Worm (Caenorhabditis elegans) whole organism, early embryonic: ENCODE results near the gene kin-4.
"Not testable (repeated sequence)": the region's sequence is repeated elsewhere in the genome, so short reads cannot be mapped to it uniquely, and the experiment has no call there.

ENCODE experiments used
- B0310.2 ChIP-seq: sonication (generic microtip); optimal IDR thresholded peaks from 2 replicates; lab custom pipeline; 2016; ENCODE audit warnings: mild to moderate bottlenecking, missing genetic modification characterization, missing compliant biosample characterization
- F13C5.2 ChIP-seq: sonication (generic microtip); optimal IDR thresholded peaks from 2 replicates; lab custom pipeline; 2017; ENCODE audit warnings: mild to moderate bottlenecking, missing genetic modification characterization, inconsistent platforms, missing compliant biosample characterization
- aly-1 ChIP-seq: sonication (generic microtip); optimal IDR thresholded peaks from 2 replicates; lab custom pipeline; 2016; ENCODE audit warnings: missing genetic modification characterization, missing compliant biosample characterization
- ama-1 ChIP-seq: fragments of 150-350 bp; optimal IDR thresholded peaks from 2 replicates; lab custom pipeline; 2014
- ceh-13 ChIP-seq: fragments of 200-800 bp; sonication (Bioruptor generic); optimal IDR thresholded peaks from 2 replicates; lab custom pipeline; 2018; ENCODE audit warnings: mild to moderate bottlenecking, missing genetic modification characterization, missing compliant biosample characterization
- ceh-36 ChIP-seq: sonication (generic microtip); optimal IDR thresholded peaks from 2 replicates; lab custom pipeline; 2016; ENCODE audit warnings: missing genetic modification characterization, inconsistent platforms, missing compliant biosample characterization
- ets-7 ChIP-seq: sonication (generic microtip); optimal IDR thresholded peaks from 2 replicates; lab custom pipeline; 2016; ENCODE audit warnings: missing genotype, missing genetic modification characterization, missing compliant biosample characterization
- flt-1 ChIP-seq: fragments of 200-800 bp; sonication (Bioruptor generic); IDR thresholded peaks from 2 replicates; pipeline ENCODE4 v1.3.6; 2022; ENCODE audit warnings: missing genetic modification characterization, missing compliant biosample characterization
- hmbx-1 ChIP-seq: sonication (generic microtip); optimal IDR thresholded peaks from 2 replicates; lab custom pipeline; 2016; ENCODE audit warnings: mild to moderate bottlenecking, missing genetic modification characterization, missing compliant biosample characterization
- hmg-4 ChIP-seq: fragments of 200-800 bp; sonication (Bioruptor generic); optimal IDR thresholded peaks from 2 replicates; lab custom pipeline; 2018; ENCODE audit warnings: mild to moderate bottlenecking, missing genetic modification characterization, missing compliant biosample characterization
- hnd-1 ChIP-seq: sonication (generic microtip); optimal IDR thresholded peaks from 2 replicates; lab custom pipeline; 2016; ENCODE audit warnings: missing genetic modification characterization, missing compliant biosample characterization
- pes-1 ChIP-seq: fragments of 200-800 bp; sonication (Bioruptor generic); IDR thresholded peaks from 2 replicates; pipeline ENCODE4 v1.3.6; 2022; ENCODE audit warnings: missing genetic modification reagents, missing genetic modification characterization, missing compliant biosample characterization
- scrt-1 ChIP-seq: fragments of 200-800 bp; sonication (Bioruptor generic); IDR thresholded peaks from 2 replicates; pipeline ENCODE4 v1.3.6; 2022; ENCODE audit warnings: missing genetic modification characterization, missing compliant biosample characterization
- sea-1 ChIP-seq: fragments of 200-800 bp; sonication (Bioruptor generic); conservative IDR thresholded peaks from 2 replicates; pipeline ENCODE4 v1.3.6; 2022; ENCODE audit warnings: missing genetic modification characterization, missing compliant biosample characterization
- tbx-11 ChIP-seq: fragments of 200-800 bp; sonication (Bioruptor generic); IDR thresholded peaks from 2 replicates; pipeline ENCODE4 v1.3.6; 2022; ENCODE audit warnings: missing genetic modification characterization, missing compliant biosample characterization
- tbx-37 ChIP-seq: fragments of 200-800 bp; sonication (Bioruptor generic); conservative IDR thresholded peaks from 2 replicates; pipeline ENCODE4 v1.3.6; 2022; ENCODE audit warnings: missing genetic modification reagents, missing genetic modification characterization, missing compliant biosample characterization
- tra-4 ChIP-seq: sonication (generic microtip); optimal IDR thresholded peaks from 2 replicates; lab custom pipeline; 2017; ENCODE audit warnings: missing genetic modification characterization, missing compliant biosample characterization

The kin-4 gene

DNA sequence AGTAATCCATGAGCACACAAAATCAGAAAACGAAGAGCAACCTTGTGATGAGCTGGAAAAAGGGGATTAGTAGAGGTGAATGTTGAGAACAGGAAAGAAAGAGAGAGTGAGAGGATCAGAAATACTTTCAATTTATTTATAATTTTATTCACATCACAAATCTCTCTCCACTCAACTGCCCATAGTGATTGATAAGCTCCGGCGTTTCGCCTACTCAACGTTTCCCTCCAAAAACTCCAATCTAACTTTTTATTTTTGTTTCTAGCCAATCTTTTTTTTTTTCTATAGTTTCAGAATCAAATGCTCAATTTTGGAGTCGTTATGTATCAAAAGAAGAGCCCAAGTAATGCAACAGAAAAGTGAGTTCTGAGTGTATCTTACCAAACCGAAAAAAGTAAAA, at the start of gene kin-4:
Gene kin-4, plus strand, starts transcription at position 301 of the 400 bp plus-strand sequence.
- TF ChIP-seq hmbx-1 (tag; lab: Kevin White, UChicago) (no peak), F13C5.2 (tag; lab: Kevin White, UChicago) (no peak), ets-7 (tag; lab: Kevin White, UChicago) (no peak), hmg-4 (GFP tag; lab: Kevin White, UChicago) (no peak), pes-1 (GFP tag; lab: Robert Waterston, UW) (no peak), aly-1 (tag; lab: Kevin White, UChicago) (no peak), ama-1 (lab: Kevin White, UChicago) (no peak), ceh-13 (no peak), ceh-36 (tag; lab: Kevin White, UChicago) (no peak), scrt-1 (GFP tag; lab: Robert Waterston, UW) (no peak), hnd-1 (no peak), tra-4 (tag; lab: Kevin White, UChicago) (no peak), sea-1 (GFP tag; lab: Robert Waterston, UW) (no peak), tbx-37 (GFP tag; lab: Robert Waterston, UW) (no peak), tbx-11 (GFP tag; lab: Robert Waterston, UW) (no peak), flt-1 (GFP tag; lab: Robert Waterston, UW) (no peak), B0310.2 (tag; lab: Kevin White, UChicago) (no peak)

DNA sequence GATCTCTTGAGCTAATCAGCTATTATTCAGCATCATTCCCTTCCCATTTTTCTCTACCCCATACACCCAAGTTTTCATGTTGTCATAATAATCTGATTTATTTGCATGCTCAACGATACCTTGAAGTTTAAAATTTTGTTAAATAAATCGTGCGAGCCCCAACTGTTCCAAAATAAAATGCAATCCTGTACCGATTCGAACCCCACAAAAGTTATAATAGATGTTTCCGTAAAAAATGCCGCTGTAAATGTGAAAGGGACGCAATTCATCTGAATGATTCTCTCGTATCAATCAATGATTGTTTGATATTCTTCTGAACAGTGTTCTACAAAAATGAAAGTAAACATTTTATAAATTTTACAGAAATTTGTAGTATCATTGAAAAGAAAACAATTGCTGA, 48.1 kb upstream of the kin-4 start:
- TF ChIP-seq flt-1 (GFP tag; lab: Robert Waterston, UW), result no peak
- no peak for TF ChIP-seq hnd-1
- no peak for TF ChIP-seq tra-4 (tag; lab: Kevin White, UChicago)
- no peak for TF ChIP-seq tbx-11 (GFP tag; lab: Robert Waterston, UW)
- no peak for TF ChIP-seq ama-1 (lab: Kevin White, UChicago)
- TF ChIP-seq ets-7 (tag; lab: Kevin White, UChicago), result no peak
- TF ChIP-seq hmbx-1 (tag; lab: Kevin White, UChicago), result no peak
- TF ChIP-seq ceh-36 (tag; lab: Kevin White, UChicago), result no peak
- no peak for TF ChIP-seq F13C5.2 (tag; lab: Kevin White, UChicago)
- no peak for TF ChIP-seq tbx-37 (GFP tag; lab: Robert Waterston, UW)
- no peak for TF ChIP-seq B0310.2 (tag; lab: Kevin White, UChicago)
- no peak for TF ChIP-seq aly-1 (tag; lab: Kevin White, UChicago)
- TF ChIP-seq hmg-4 (GFP tag; lab: Kevin White, UChicago), result no peak
- TF ChIP-seq pes-1 (GFP tag; lab: Robert Waterston, UW), result no peak

DNA sequence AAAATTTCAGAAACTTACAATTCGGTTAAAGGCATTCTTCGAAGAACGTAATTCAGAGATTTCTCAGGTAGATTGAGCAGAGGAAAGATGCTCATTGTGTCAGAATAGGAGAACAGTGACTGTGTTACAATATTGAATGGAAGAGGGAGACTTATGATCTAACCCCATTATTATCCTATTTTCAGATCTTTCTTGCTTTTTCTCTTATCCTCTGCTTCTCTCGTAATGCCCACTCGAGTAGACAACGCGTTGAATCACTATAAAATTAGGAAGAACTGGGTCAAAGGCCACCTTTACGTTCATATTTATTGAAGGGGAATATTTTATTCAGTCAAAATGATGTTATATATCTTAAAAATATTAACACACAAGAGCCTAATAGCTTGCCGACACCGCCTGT, 46.3 kb upstream of the kin-4 start, which contains the start of gene fbxb-76:
Gene fbxb-76, minus strand, starts transcription at position 101 of the 400 bp plus-strand sequence.
- TF ChIP-seq ceh-13 (no peak), ceh-36 (tag; lab: Kevin White, UChicago) (no peak), tbx-37 (GFP tag; lab: Robert Waterston, UW) (no peak), tra-4 (tag; lab: Kevin White, UChicago) (no peak), ama-1 (lab: Kevin White, UChicago) (no peak), F13C5.2 (tag; lab: Kevin White, UChicago) (no peak), pes-1 (GFP tag; lab: Robert Waterston, UW) (no peak), tbx-11 (GFP tag; lab: Robert Waterston, UW) (no peak), hnd-1 (no peak), aly-1 (tag; lab: Kevin White, UChicago) (no peak), ets-7 (tag; lab: Kevin White, UChicago) (no peak), hmg-4 (GFP tag; lab: Kevin White, UChicago) (no peak)

DNA sequence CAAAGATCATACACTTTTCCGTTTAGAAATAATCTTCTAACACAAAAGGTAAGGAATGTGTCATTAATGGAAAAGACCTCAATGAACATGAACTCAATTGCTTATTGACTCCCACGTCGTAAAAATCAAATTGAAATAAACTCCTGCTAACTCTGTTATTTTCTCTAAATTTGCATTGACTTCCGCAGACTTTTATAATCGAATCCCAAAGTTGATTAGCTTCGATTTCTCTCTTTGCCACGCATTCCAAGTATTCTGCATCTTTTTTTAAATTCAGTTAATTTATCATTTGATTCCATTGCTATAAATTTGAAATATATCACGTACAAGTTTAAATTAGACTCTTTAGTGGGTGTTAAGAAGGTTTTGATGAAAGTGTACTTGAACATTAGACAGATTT, 36.9 kb upstream of the kin-4 start:
- TF ChIP-seq hnd-1 (no peak), flt-1 (GFP tag; lab: Robert Waterston, UW) (no peak), ama-1 (lab: Kevin White, UChicago) (no peak), ets-7 (tag; lab: Kevin White, UChicago) (no peak), hmg-4 (GFP tag; lab: Kevin White, UChicago) (no peak), tbx-11 (GFP tag; lab: Robert Waterston, UW) (no peak), F13C5.2 (tag; lab: Kevin White, UChicago) (no peak), sea-1 (GFP tag; lab: Robert Waterston, UW) (no peak), tbx-37 (GFP tag; lab: Robert Waterston, UW) (no peak), ceh-36 (tag; lab: Kevin White, UChicago) (no peak), hmbx-1 (tag; lab: Kevin White, UChicago) (no peak), aly-1 (tag; lab: Kevin White, UChicago) (no peak)

DNA sequence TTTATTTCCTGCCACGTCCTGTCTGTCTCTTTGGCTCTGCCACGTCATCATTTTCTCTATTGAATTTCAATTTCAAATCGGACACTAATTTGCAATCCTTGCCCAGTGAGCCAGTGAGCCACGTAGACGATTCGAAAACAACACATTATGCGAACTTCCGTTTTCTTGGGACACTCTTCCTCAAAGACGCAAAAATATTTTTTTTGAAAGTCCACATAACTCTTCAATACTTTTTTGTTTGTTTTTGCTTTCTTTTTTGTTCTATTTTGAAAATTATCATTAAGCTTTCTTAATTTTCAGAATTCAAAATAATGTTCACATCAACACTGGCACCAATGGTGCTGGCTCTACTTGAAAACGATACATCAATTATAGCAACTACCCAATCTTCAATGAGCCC, 31.3 kb upstream of the kin-4 start, which contains the start of gene tag-89:
Gene tag-89, plus strand, starts transcription at position 301 of the 400 bp plus-strand sequence.
- TF ChIP-seq tbx-11 (GFP tag; lab: Robert Waterston, UW), result no peak
- TF ChIP-seq F13C5.2 (tag; lab: Kevin White, UChicago), result no peak
- no peak for TF ChIP-seq tbx-37 (GFP tag; lab: Robert Waterston, UW)
- TF ChIP-seq scrt-1 (GFP tag; lab: Robert Waterston, UW), result no peak
- TF ChIP-seq hmg-4 (GFP tag; lab: Kevin White, UChicago), result no peak
- TF ChIP-seq B0310.2 (tag; lab: Kevin White, UChicago), result no peak
- no peak for TF ChIP-seq hnd-1
- no peak for TF ChIP-seq ceh-36 (tag; lab: Kevin White, UChicago)
- no peak for TF ChIP-seq ceh-13
- TF ChIP-seq ama-1 (lab: Kevin White, UChicago), result no peak
- no peak for TF ChIP-seq sea-1 (GFP tag; lab: Robert Waterston, UW)
- TF ChIP-seq hmbx-1 (tag; lab: Kevin White, UChicago), result no peak
- no peak for TF ChIP-seq aly-1 (tag; lab: Kevin White, UChicago)
- TF ChIP-seq pes-1 (GFP tag; lab: Robert Waterston, UW), result no peak
- no peak for TF ChIP-seq ets-7 (tag; lab: Kevin White, UChicago)

DNA sequence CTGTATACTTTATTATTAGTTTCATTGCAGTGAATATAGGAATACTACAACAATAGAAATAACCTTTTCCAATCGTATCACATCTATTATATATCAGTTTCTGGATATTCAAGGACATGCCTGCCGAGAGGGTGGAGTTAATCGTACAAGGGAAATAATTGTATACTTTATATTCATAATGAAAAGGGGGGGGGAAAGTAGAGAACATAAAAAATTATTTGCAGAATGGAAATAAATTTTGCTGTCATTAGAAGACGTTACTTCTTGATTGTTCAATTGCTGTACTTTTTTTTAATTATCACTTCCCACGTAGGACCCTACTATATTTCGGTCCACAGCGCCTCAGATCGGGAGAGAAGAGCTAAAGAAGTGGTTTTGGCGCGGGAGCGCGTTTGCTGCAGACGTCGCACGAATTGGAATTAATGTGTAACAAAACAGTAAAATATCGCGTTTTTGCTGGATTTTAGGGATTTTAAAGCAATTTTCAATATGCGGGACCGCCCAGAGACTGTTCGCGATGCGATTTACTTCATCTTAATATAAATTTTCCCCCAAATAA, 27.2 kb upstream of the kin-4 start, which contains the start of gene dsl-6:
Gene dsl-6, minus strand, starts transcription at position 51 of the 559 bp plus-strand sequence.
- not testable (repeated sequence) for TF ChIP-seq hmbx-1, ceh-36, ets-7 (tag; lab: Kevin White, UChicago)
